Fruit fly (Drosophila melanogaster) whole organism, pupa: ENCODE results near the gene Rcd2.
A peak's percentile ranks its signal among the peaks of the same experiment; 100 is the strongest.

Experiments
- CG10348 ChIP-seq: fragments of 200-800 bp; sonication (Bioruptor generic); IDR thresholded peaks from 2 replicates; pipeline ENCODE4 v1.3.6; 2022; ENCODE audit warnings: missing biosample characterization, missing genetic modification characterization
- CG12605 ChIP-seq: fragments of 200-800 bp; sonication (Bioruptor generic); IDR thresholded peaks from 2 replicates; pipeline ENCODE4 v1.3.6; 2022; ENCODE audit warnings: missing biosample characterization, missing genetic modification characterization
- CG13204 ChIP-seq: fragments of 200-800 bp; sonication (Bioruptor generic); optimal IDR thresholded peaks from 2 replicates; lab custom pipeline; 2018; ENCODE audit warnings: missing biosample characterization, mild to moderate bottlenecking, missing genetic modification characterization, moderate library complexity
- CG14655 ChIP-seq: fragments of 200-800 bp; sonication (Bioruptor generic); optimal IDR thresholded peaks from 3 replicates; lab custom pipeline; 2017; ENCODE audit warnings: mild to moderate bottlenecking, missing biosample characterization, missing genetic modification reagents, missing genetic modification characterization
- CG15710 ChIP-seq: fragments of 200-800 bp; sonication (Bioruptor generic); optimal IDR thresholded peaks from 2 replicates; lab custom pipeline; 2018; ENCODE audit warnings: missing biosample characterization, mild to moderate bottlenecking, missing genetic modification characterization, moderate library complexity
- CG17806 ChIP-seq: fragments of 200-800 bp; sonication (Bioruptor generic); optimal IDR thresholded peaks from 2 replicates; lab custom pipeline; 2018; ENCODE audit warnings: missing biosample characterization, mild to moderate bottlenecking, missing genetic modification characterization, moderate library complexity
- CG32121 ChIP-seq: fragments of 200-800 bp; sonication (Bioruptor generic); IDR thresholded peaks from 2 replicates; pipeline ENCODE4 v1.3.6; 2022; ENCODE audit warnings: missing biosample characterization, missing genetic modification characterization
- CG34367 ChIP-seq: fragments of 200-800 bp; sonication (Bioruptor generic); optimal IDR thresholded peaks from 2 replicates; lab custom pipeline; 2018; ENCODE audit warnings: missing biosample characterization, mild to moderate bottlenecking, missing genetic modification characterization
- CG4496 ChIP-seq: fragments of 200-800 bp; sonication (Bioruptor generic); IDR thresholded peaks from 3 replicates; pipeline ENCODE4 v1.3.6; 2022; ENCODE audit warnings: missing biosample characterization, missing genetic modification characterization
- CG8159 ChIP-seq: fragments of 200-800 bp; sonication (Bioruptor generic); optimal IDR thresholded peaks from 3 replicates; lab custom pipeline; 2018; ENCODE audit warnings: missing biosample characterization, mild to moderate bottlenecking, missing genetic modification characterization, moderate library complexity
- CG8301 ChIP-seq: fragments of 200-800 bp; sonication (Bioruptor generic); optimal IDR thresholded peaks from 2 replicates; lab custom pipeline; 2018; ENCODE audit warnings: missing biosample characterization, mild to moderate bottlenecking, missing genetic modification characterization
- CG9948 ChIP-seq: fragments of 200-800 bp; sonication (Bioruptor generic); optimal IDR thresholded peaks from 2 replicates; lab custom pipeline; 2018; ENCODE audit warnings: missing biosample characterization, mild to moderate bottlenecking, missing genetic modification characterization, moderate library complexity
- D1 ChIP-seq: fragments of 200-800 bp; sonication (Bioruptor generic); optimal IDR thresholded peaks from 2 replicates; lab custom pipeline; 2018; ENCODE audit warnings: missing biosample characterization, mild to moderate bottlenecking, missing genetic modification characterization, moderate library complexity
- EcR ChIP-seq: fragments of 200-800 bp; sonication (Bioruptor generic); optimal IDR thresholded peaks from 3 replicates; lab custom pipeline; 2019; ENCODE audit warnings: missing biosample characterization, missing genetic modification characterization, mild to moderate bottlenecking, moderate library complexity, missing genetic modification reagents
- Ets98B ChIP-seq: fragments of 200-800 bp; sonication (Bioruptor generic); IDR thresholded peaks from 2 replicates; pipeline ENCODE4 v1.3.6; 2022; ENCODE audit warnings: missing biosample characterization, missing genetic modification characterization
- Pif1A ChIP-seq: fragments of 200-800 bp; sonication (Bioruptor generic); optimal IDR thresholded peaks from 3 replicates; lab custom pipeline; 2016; ENCODE audit warnings: missing biosample characterization, missing genetic modification characterization
- Pif1B ChIP-seq: fragments of 200-800 bp; sonication (Bioruptor generic); optimal IDR thresholded peaks from 3 replicates; lab custom pipeline; 2016; ENCODE audit warnings: missing biosample characterization, missing genetic modification characterization
- Snoo ChIP-seq: fragments of 200-800 bp; sonication (Bioruptor generic); optimal IDR thresholded peaks from 3 replicates; lab custom pipeline; 2017; ENCODE audit warnings: missing biosample characterization, mild to moderate bottlenecking, missing genetic modification characterization, inconsistent platforms
- fd96Ca ChIP-seq: fragments of 200-800 bp; sonication (Bioruptor generic); IDR thresholded peaks from 3 replicates; pipeline ENCODE4 v1.3.6; 2022; ENCODE audit warnings: missing biosample characterization, missing genetic modification characterization
- gl ChIP-seq: fragments of 200-800 bp; sonication (Bioruptor generic); optimal IDR thresholded peaks from 2 replicates; lab custom pipeline; 2018; ENCODE audit warnings: missing biosample characterization, mild to moderate bottlenecking, missing genetic modification characterization
- rn ChIP-seq: fragments of 200-800 bp; sonication (Bioruptor generic); IDR thresholded peaks from 2 replicates; pipeline ENCODE4 v1.3.6; 2022; ENCODE audit warnings: missing biosample characterization, missing genetic modification characterization

Rcd2 gene

DNA sequence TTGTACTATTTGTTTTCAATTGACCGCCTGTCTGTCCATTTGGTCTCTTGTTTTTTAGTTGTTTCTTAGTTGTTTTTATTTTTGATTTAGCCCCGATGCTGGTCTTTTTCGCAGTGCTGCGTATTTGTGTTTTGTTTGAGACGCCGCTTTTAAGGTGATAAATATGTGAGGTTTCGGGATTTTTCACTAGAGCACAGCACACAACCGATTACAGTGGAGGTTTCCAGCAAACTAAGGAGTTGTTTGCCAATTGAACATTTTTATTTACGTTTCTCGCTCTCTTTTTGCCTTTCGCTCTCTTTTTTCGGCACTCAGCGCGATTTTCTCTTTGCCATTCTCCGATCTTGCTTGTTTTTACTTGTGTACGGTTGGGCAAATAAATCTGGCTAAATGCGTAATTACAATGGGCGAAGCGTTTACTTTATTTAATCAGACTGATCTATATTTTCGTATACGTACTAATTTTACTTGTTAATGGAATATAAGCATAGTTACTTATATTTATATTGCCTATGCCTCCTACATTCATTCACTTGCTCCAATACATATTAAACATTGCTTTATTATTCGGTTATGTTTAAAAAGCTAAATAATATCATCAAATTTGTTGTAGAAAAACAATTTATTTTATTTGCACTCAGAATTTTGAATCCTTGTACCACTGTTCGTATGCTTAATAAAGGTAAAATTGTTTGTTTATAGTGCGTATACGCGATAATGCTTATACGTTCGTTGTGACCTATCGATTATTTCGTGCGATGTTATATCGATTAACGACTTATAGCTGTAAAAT, at the start of gene Rcd2:
Gene Rcd2 (minus strand): TSS at position 236 of the 793 bp plus-strand sequence.
- no peak for TF ChIP-seq CG10348 (GFP tag; lab: Robert Waterston, UW)
- peak; percentile 74; the same call in 1 of the 2 replicates for TF ChIP-seq Ets98B
- peak; percentile 32; the same call in 1 of the 3 replicates for TF ChIP-seq fd96Ca (GFP tag; lab: Robert Waterston, UW)
- TF ChIP-seq rn (GFP tag; lab: Robert Waterston, UW): peak; percentile 47
- peak; percentile 83 for TF ChIP-seq D1 (tag; lab: Kevin White, UChicago)
- TF ChIP-seq gl (tag; lab: Kevin White, UChicago): peak; percentile 52
- TF ChIP-seq Snoo: peak; percentile 73
- TF ChIP-seq EcR (GFP tag; lab: Kevin White, UChicago): peak; percentile 63
- peak; percentile 69 for TF ChIP-seq CG4496
- peak; percentile 56 for TF ChIP-seq CG34367 (tag; lab: Kevin White, UChicago)
- peak; percentile 82 for TF ChIP-seq Pif1A (GFP tag; lab: Kevin White, UChicago)
- peak; percentile 73 for TF ChIP-seq CG9948 (tag; lab: Kevin White, UChicago)
- TF ChIP-seq CG8159 (tag; lab: Kevin White, UChicago): peak; percentile 83
- TF ChIP-seq CG32121 (GFP tag; lab: Robert Waterston, UW): peak; percentile 87
- no peak for TF ChIP-seq CG13204 (GFP tag; lab: Kevin White, UChicago)
- peak; percentile 82 for TF ChIP-seq CG8301 (tag; lab: Kevin White, UChicago)
- 0 out of 2 replicates have a peak, but pooled peaks have one; percentile 37 for TF ChIP-seq CG12605 (GFP tag; lab: Robert Waterston, UW)
- peak; percentile 76 for TF ChIP-seq CG14655 (GFP tag; lab: Kevin White, UChicago)
- peak; percentile 82 for TF ChIP-seq Pif1B (GFP tag; lab: Kevin White, UChicago)
- TF ChIP-seq CG15710 (tag; lab: Kevin White, UChicago): peak; percentile 68
- TF ChIP-seq CG17806 (tag; lab: Kevin White, UChicago): peak; percentile 72

DNA sequence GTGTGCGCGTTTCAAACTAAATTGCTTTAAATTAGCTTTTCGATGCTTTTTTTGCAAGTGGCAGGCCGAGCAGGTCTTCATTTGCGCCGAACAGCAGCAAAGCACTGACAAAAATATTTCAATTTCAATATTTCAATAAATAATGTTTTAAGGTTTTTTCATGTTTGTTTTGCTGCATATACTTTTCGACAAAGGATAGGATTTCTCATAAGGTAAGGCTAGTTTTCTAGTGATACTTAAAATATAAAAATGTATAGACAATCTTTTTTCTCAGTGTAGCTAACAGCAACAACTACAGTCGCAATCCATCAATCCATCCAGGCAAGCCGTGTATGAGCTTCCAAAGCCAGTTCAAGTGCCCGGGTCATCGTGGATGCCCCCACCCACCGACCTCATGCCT, 48.3 kb upstream of the Rcd2 start:
- peak; percentile 18 for TF ChIP-seq CG8301 (tag; lab: Kevin White, UChicago)
- no peak for TF ChIP-seq CG10348 (GFP tag; lab: Robert Waterston, UW)
- TF ChIP-seq Pif1B (GFP tag; lab: Kevin White, UChicago): no peak
- TF ChIP-seq CG13204 (GFP tag; lab: Kevin White, UChicago): no peak
- TF ChIP-seq fd96Ca (GFP tag; lab: Robert Waterston, UW): no peak
- TF ChIP-seq CG8159 (tag; lab: Kevin White, UChicago): peak; percentile 32
- peak; percentile 45; the same call in 1 of the 2 replicates for TF ChIP-seq CG12605 (GFP tag; lab: Robert Waterston, UW)
- TF ChIP-seq Ets98B: no peak
- peak; percentile 27 for TF ChIP-seq CG14655 (GFP tag; lab: Kevin White, UChicago)
- no peak for TF ChIP-seq EcR (GFP tag; lab: Kevin White, UChicago)
- no peak for TF ChIP-seq Pif1A (GFP tag; lab: Kevin White, UChicago)
- no peak for TF ChIP-seq CG34367 (tag; lab: Kevin White, UChicago)
- peak; percentile 41 for TF ChIP-seq CG17806 (tag; lab: Kevin White, UChicago)
- peak; percentile 26 for TF ChIP-seq CG9948 (tag; lab: Kevin White, UChicago)
- no peak for TF ChIP-seq CG32121 (GFP tag; lab: Robert Waterston, UW)
- no peak for TF ChIP-seq rn (GFP tag; lab: Robert Waterston, UW)
- no peak for TF ChIP-seq CG4496
- TF ChIP-seq D1 (tag; lab: Kevin White, UChicago): no peak
- no peak for TF ChIP-seq CG15710 (tag; lab: Kevin White, UChicago)
- TF ChIP-seq, all 21 proteins: peak for 6

dm6 chr3L:20586024-20586423, 45.8 kb upstream of the Rcd2 start:
- TF ChIP-seq CG8159 (tag; lab: Kevin White, UChicago): peak; percentile 53
- TF ChIP-seq Ets98B: peak; percentile 19; the same call in 1 of the 2 replicates
- TF ChIP-seq CG9948 (tag; lab: Kevin White, UChicago): peak; percentile 26
- no peak for TF ChIP-seq Snoo
- TF ChIP-seq CG32121 (GFP tag; lab: Robert Waterston, UW): peak; percentile 26; the same call in 1 of the 2 replicates
- no peak for TF ChIP-seq gl (tag; lab: Kevin White, UChicago)
- peak; percentile 30 for TF ChIP-seq CG34367 (tag; lab: Kevin White, UChicago)
- TF ChIP-seq CG12605 (GFP tag; lab: Robert Waterston, UW): no peak
- TF ChIP-seq CG13204 (GFP tag; lab: Kevin White, UChicago): no peak
- TF ChIP-seq CG8301 (tag; lab: Kevin White, UChicago): peak; percentile 32
- TF ChIP-seq CG10348 (GFP tag; lab: Robert Waterston, UW): no peak
- peak; percentile 62; the same call in 2 of the 3 replicates for TF ChIP-seq CG4496
- peak; percentile 37 for TF ChIP-seq CG14655 (GFP tag; lab: Kevin White, UChicago)
- TF ChIP-seq CG17806 (tag; lab: Kevin White, UChicago): peak; percentile 43
- TF ChIP-seq Pif1B (GFP tag; lab: Kevin White, UChicago): peak; percentile 1
- peak; percentile 56; the same call in 1 of the 3 replicates for TF ChIP-seq fd96Ca (GFP tag; lab: Robert Waterston, UW)
- no peak for TF ChIP-seq rn (GFP tag; lab: Robert Waterston, UW)
- peak; percentile 46 for TF ChIP-seq CG15710 (tag; lab: Kevin White, UChicago)
- no peak for TF ChIP-seq EcR (GFP tag; lab: Kevin White, UChicago)
- TF ChIP-seq Pif1A (GFP tag; lab: Kevin White, UChicago): peak; percentile 42
- TF ChIP-seq D1 (tag; lab: Kevin White, UChicago): no peak
- TF ChIP-seq, all 21 proteins: peak for 13

DNA sequence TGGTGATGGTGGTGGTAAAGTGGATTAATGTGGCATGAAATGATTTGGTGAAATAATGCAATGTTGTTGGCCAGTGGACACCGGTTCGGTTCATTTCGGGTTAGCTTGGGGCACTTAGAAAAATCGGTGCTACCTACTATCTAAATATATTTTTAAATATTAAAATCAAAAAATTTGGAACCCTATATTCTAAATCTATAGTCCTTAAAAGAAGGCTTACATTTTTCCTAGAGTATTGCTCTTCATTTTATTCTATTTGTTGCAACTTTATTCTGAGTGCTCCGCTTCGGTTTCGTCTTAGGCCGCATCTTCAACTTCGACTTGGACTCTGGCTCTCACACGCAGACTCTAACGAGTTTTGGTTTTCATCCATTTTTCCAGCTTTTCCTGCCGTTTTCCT, 43.7 kb upstream of the Rcd2 start:
- TF ChIP-seq CG4496: peak; percentile 50; the same call in 1 of the 3 replicates
- no peak for TF ChIP-seq Pif1B (GFP tag; lab: Kevin White, UChicago)
- no peak for TF ChIP-seq gl (tag; lab: Kevin White, UChicago)
- no peak for TF ChIP-seq fd96Ca (GFP tag; lab: Robert Waterston, UW)
- TF ChIP-seq CG12605 (GFP tag; lab: Robert Waterston, UW): 0 out of 2 replicates have a peak, but pooled peaks have one; percentile 26
- TF ChIP-seq CG8301 (tag; lab: Kevin White, UChicago): peak; percentile 56
- TF ChIP-seq CG14655 (GFP tag; lab: Kevin White, UChicago): peak; percentile 67
- 0 out of 2 replicates have a peak, but pooled peaks have one; percentile 12 for TF ChIP-seq Ets98B
